Worm (Caenorhabditis elegans): ENCODE measurements around the gene trap-2.

DNA sequence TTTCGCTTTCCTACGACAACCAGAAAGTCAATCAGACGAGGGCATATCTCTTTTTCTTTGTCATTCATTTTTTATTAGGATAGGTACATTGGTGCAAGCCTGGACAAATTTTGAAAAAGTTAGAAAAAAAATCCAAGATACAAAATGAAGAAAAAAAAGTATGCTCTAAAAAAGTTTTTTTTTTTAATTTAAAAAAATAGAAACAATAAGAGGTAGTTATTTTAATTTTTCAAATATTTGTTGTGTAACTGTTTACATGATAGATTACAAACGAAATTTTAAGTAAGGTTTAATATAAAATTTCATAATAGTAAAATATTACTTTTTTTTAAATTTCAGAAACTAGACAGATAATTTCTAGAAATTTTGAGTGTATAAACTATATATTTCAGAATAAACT is 8.2 kb downstream of the trap-2 start, which contains the start of gene aex-3:
- no peak for TF ChIP-seq elt-3 (tag; optimal IDR thresholded peaks at IDR 0.05)
- no peak for TF ChIP-seq ama-1 (optimal IDR thresholded peaks at IDR 0.05)
- no peak for TF ChIP-seq nhr-23 (tag; optimal IDR thresholded peaks at IDR 0.05)

All from whole organism, L2 larva.